Worm (Caenorhabditis elegans): ENCODE measurements around the gene Y48E1B.3.

Gene Y48E1B.3

DNA sequence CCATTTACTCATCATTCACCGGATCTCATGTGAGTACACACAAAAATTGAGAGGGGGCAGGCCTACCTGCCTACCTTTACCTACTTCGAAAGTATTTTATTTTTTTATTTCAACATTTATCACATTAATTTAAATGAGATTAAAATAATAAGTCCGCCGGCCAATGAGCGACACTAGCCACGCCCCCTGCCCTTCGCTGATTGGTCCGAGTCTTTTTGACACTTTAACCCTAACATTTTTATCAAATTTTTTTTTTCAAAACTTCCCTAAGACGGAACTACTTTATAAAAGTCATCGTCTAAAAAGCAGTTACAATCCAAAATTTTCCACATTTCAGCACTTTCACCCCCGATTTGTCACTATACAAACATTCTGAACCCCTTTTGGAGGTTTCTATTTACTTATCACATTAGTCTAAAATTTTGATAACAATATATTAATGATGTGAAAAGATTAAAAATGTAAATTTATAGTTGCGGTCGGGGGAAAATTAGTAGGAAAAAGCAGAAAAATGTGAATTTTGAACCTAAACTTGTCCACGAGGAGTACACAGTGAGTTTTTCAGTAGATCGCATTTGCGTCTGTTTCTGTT, 61.7 kb downstream of the Y48E1B.3 start:
- TF ChIP-seq elt-2 (tag; optimal IDR thresholded peaks at IDR 0.05) (no peak), K09A11.1 (tag; optimal IDR thresholded peaks at IDR 0.05; ENCODE audit: insufficient read depth) (no peak), nfya-1 (tag; optimal IDR thresholded peaks at IDR 0.05) (peak; percentile 59)

DNA sequence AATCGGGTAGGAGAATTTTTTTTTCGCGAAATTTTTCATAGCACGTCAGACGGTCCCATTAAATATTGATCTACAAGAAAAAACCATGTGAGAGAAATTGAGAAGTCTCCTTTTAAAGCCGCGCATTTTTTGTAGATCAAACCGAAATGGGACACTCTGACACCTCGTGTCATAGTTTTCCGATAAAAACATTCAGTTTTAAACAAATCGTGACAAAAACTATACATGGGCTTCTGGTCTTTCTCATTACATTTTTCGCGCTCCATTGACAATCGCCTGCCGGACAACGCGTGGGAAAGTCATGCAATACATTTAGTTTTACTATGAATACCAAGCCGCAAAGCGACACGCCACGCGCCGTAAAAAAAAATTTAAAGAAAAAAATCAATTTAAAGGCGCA, 62.4 kb downstream of the Y48E1B.3 start:
- no peak for TF ChIP-seq ceh-48 (tag; optimal IDR thresholded peaks at IDR 0.05)
- no peak for TF ChIP-seq ceh-30 (tag; optimal IDR thresholded peaks at IDR 0.05)

DNA sequence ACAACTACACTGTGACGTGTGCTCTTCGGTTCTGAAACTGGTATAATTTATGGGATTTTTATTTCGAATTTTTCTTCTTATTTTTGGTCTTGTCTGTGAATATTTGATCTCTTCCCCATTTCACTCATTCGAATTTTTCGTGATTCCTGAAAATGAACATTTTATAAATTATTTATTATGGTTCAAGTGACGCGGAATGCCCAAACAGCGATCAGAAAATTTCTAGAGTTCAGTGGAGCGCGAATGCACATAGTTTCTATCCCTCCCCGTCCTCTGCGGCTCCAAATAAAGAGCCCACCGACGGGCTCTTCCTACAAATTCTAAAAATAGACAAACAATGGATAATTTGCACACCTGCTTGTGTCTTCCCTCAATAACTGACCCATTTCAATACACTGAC, 64.1 kb downstream of the Y48E1B.3 start, which contains the start of gene F54F11.1:
Gene F54F11.1 (plus strand): TSS at position 301 of the 400 bp plus-strand sequence.
- TF ChIP-seq elt-2 (tag; optimal IDR thresholded peaks at IDR 0.05) (no peak), ceh-19 (GFP tag; optimal IDR thresholded peaks at IDR 0.05) (no peak), pqm-1 (tag; optimal IDR thresholded peaks at IDR 0.05) (no peak), lim-6 (tag; optimal IDR thresholded peaks at IDR 0.05) (no peak), C38D4.7 (GFP tag; optimal IDR thresholded peaks at IDR 0.05) (no peak), ceh-48 (tag; optimal IDR thresholded peaks at IDR 0.05) (no peak), pha-2 (tag; optimal IDR thresholded peaks at IDR 0.05) (no peak)

DNA sequence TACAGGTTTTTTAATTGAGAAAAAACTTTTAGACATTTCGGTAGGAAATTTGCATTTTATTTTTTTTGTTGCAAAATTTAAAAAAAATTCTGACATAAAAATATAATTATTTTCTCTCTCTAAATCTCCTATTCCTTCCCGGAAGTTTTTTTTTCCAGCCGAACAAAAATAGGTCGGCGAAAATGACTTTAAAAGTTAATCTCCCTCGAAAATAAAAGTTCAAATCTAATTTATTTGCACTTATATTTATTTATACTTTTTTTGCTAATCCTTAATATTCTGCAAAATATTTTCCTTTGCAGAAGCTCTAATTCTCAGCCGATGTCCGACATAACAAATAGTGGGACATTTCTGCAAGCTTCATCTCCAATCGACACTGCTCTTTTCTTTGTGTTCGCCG, 66.2 kb downstream of the Y48E1B.3 start, which contains the start of gene F45H10.5:
Gene F45H10.5 (plus strand): TSS at position 301 of the 400 bp plus-strand sequence.
- TF ChIP-seq fkh-6 (tag; optimal IDR thresholded peaks at IDR 0.05) (no peak), unc-86 (tag; optimal IDR thresholded peaks at IDR 0.05) (no peak)

DNA sequence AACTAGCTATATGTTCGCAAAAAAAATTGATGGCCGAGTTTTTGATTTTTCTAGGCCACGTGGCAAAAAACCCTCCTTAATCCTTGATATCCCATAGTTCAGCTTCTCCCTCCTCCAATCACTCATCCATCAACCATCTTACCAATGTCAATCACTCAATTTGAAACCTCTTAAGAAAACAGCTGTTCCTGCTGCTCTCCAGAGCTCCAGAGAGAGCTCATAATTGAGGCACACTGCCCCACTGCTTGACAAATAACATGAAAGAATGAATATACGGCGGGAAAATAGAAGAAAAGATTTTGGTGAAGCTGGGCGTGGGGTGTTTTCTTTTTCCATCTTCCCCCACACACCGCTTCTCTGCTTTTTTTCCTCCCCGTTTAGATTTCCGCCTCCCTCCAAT, 67.2 kb downstream of the Y48E1B.3 start:
- no peak for TF ChIP-seq syd-9 (tag; optimal IDR thresholded peaks at IDR 0.05)
- no peak for TF ChIP-seq pros-1 (tag; optimal IDR thresholded peaks at IDR 0.05)
- no peak for TF ChIP-seq che-1 (tag; optimal IDR thresholded peaks at IDR 0.05)
- TF ChIP-seq madf-2 (tag; optimal IDR thresholded peaks at IDR 0.05): no peak
- TF ChIP-seq unc-55 (GFP tag; optimal IDR thresholded peaks at IDR 0.05): peak; percentile 98
- TF ChIP-seq ceh-18 (tag; optimal IDR thresholded peaks at IDR 0.05): peak; percentile 56
- TF ChIP-seq nfya-1 (tag; optimal IDR thresholded peaks at IDR 0.05): peak; percentile 10
